Fruit fly (Drosophila melanogaster): ENCODE results near the gene CG17097.

DNA sequence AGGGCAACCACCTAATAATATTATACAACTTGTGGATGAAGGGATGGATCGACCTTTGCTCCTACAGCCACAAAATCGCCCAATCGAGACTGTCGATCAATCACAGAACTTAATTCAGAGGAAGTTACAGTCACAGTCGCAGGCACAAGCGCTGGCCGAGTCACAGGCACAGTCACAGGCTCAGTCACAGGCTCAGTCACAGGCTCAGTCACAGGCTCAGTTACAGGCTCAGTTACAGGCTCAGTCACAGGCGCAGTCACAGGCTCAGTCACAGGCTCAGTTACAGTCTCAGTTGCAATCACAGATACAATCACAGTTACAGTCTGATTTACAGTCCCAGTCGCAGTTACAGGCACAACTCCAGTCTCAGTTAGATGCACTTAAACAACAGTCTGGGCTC is 511 bp downstream of the CG17097 start:
- TF ChIP-seq CG32264 (GFP tag; optimal IDR thresholded peaks at IDR 0.05) (no peak), Rel (GFP tag; optimal IDR thresholded peaks at IDR 0.05) (no peak), Rel (tag; optimal IDR thresholded peaks at IDR 0.05) (no peak), psq (GFP tag; optimal IDR thresholded peaks at IDR 0.05) (no peak), woc (GFP tag; optimal IDR thresholded peaks at IDR 0.05) (no peak), Dif (GFP tag; optimal IDR thresholded peaks at IDR 0.05; ENCODE audit: partially characterized antibody) (no peak), h (GFP tag; optimal IDR thresholded peaks at IDR 0.05) (no peak), usp (GFP tag; optimal IDR thresholded peaks at IDR 0.05) (no peak), GATAd (GFP tag; optimal IDR thresholded peaks at IDR 0.05) (no peak), Abd-B (GFP tag; optimal IDR thresholded peaks at IDR 0.05) (no peak), ey (GFP tag; optimal IDR thresholded peaks at IDR 0.05) (no peak), br (GFP tag; optimal IDR thresholded peaks at IDR 0.05) (no peak), Mio (GFP tag; optimal IDR thresholded peaks at IDR 0.05) (no peak), lola (GFP tag; optimal IDR thresholded peaks at IDR 0.05) (no peak)

Data from whole organism, wandering third instar larva.